Worm (Caenorhabditis elegans): Measurements from ENCODE around the gene W03C9.1.

W03C9.1 gene

ce11 chrII:11974048-11974995 lies 12.4 kb upstream of the W03C9.1 start (continued):
- TF ChIP-seq ztf-22 (GFP tag; optimal IDR thresholded peaks at IDR 0.05) (no peak), egl-18 (GFP tag; IDR thresholded peaks at IDR 0.05) (0 out of 2 replicates have a peak, but pooled peaks have one; percentile 51), Y56A3A.18 (GFP tag; IDR thresholded peaks at IDR 0.05) (peak; percentile 47; the same call in 1 of the 2 replicates), madf-8 (GFP tag; conservative IDR thresholded peaks at IDR 0.05) (peak; percentile 74), ztf-26 (tag; optimal IDR thresholded peaks at IDR 0.05) (peak; percentile 44), atf-7 (tag; optimal IDR thresholded peaks at IDR 0.05) (peak; percentile 84), attf-3 (GFP tag; conservative IDR thresholded peaks at IDR 0.05) (0 out of 2 replicates have a peak, but pooled peaks have one; percentile 28), ztf-28 (GFP tag; IDR thresholded peaks at IDR 0.05) (0 out of 2 replicates have a peak, but pooled peaks have one; percentile 36), egl-44 (GFP tag; IDR thresholded peaks at IDR 0.05) (no peak), T26A5.8 (tag; optimal IDR thresholded peaks at IDR 0.05) (no peak), madf-10 (tag; optimal IDR thresholded peaks at IDR 0.05) (no peak), cebp-1 (GFP tag; IDR thresholded peaks at IDR 0.05) (no peak), cebp-1 (tag; optimal IDR thresholded peaks at IDR 0.05) (peak; percentile 74), D2030.7 (GFP tag; IDR thresholded peaks at IDR 0.05) (0 out of 2 replicates have a peak, but pooled peaks have one; percentile 42), C17E4.6 (GFP tag; IDR thresholded peaks at IDR 0.05) (no peak), B0019.2 (GFP tag; conservative IDR thresholded peaks at IDR 0.05) (no peak), ceh-91 (GFP tag; IDR thresholded peaks at IDR 0.05) (peak; percentile 59), dpff-1 (tag; optimal IDR thresholded peaks at IDR 0.05) (peak; percentile 70), let-607 (tag; optimal IDR thresholded peaks at IDR 0.05) (peak; percentile 22 to 50), ceh-100 (GFP tag; IDR thresholded peaks at IDR 0.05) (no peak), sdz-38 (tag; optimal IDR thresholded peaks at IDR 0.05) (no peak), mes-4 (tag; optimal IDR thresholded peaks at IDR 0.05) (no peak), mel-28 (tag; optimal IDR thresholded peaks at IDR 0.05; ENCODE audit: borderline replicate concordance) (no peak), fkh-3 (tag; optimal IDR thresholded peaks at IDR 0.05) (peak; percentile 34), rcor-1 (GFP tag; IDR thresholded peaks at IDR 0.05) (no peak), dox-1 (GFP tag; IDR thresholded peaks at IDR 0.05) (peak; percentile 35; the same call in 1 of the 2 replicates), tbx-9 (tag; optimal IDR thresholded peaks at IDR 0.05; ENCODE audit: borderline replicate concordance) (no peak), die-1 (tag; optimal IDR thresholded peaks at IDR 0.05) (no peak), F10E7.11 (tag; optimal IDR thresholded peaks at IDR 0.05) (peak; percentile 60), snpc-4 (GFP tag; optimal IDR thresholded peaks at IDR 0.05) (no peak), snpc-4 (tag; optimal IDR thresholded peaks at IDR 0.05) (peak in 1 of 4 experiments; percentile 30), K11D2.4 (GFP tag; IDR thresholded peaks at IDR 0.05) (no peak), let-526 (GFP tag; IDR thresholded peaks at IDR 0.05) (no peak), nhr-90 (tag; optimal IDR thresholded peaks at IDR 0.05) (no peak), lsy-27 (tag; optimal IDR thresholded peaks at IDR 0.05; ENCODE audit: borderline replicate concordance, insufficient read depth) (no peak), K12H6.12 (tag; optimal IDR thresholded peaks at IDR 0.05) (peak; percentile 32), lir-1 (GFP tag; conservative IDR thresholded peaks at IDR 0.05) (no peak; the same call in 1 of the 2 replicates), zim-3 (tag; optimal IDR thresholded peaks at IDR 0.05) (peak; percentile 75), B0035.1 (tag; optimal IDR thresholded peaks at IDR 0.05) (peak; percentile 33)

All from whole organism, young adult.